Worm (Caenorhabditis elegans) whole organism, L4/young adult: ENCODE measurements around the gene pde-4.

Experiments used
- W03F9.2 ChIP-seq: fragments of 150-350 bp; optimal IDR thresholded peaks from 2 replicates; lab custom pipeline; 2014; ENCODE audit warnings: missing biosample characterization, missing genetic modification characterization
- him-1 ChIP-seq: sonication (generic microtip); optimal IDR thresholded peaks from 2 replicates; lab custom pipeline; 2016; ENCODE audit warnings: missing genotype, missing genetic modification reagents, missing genetic modification characterization, missing compliant biosample characterization

DNA sequence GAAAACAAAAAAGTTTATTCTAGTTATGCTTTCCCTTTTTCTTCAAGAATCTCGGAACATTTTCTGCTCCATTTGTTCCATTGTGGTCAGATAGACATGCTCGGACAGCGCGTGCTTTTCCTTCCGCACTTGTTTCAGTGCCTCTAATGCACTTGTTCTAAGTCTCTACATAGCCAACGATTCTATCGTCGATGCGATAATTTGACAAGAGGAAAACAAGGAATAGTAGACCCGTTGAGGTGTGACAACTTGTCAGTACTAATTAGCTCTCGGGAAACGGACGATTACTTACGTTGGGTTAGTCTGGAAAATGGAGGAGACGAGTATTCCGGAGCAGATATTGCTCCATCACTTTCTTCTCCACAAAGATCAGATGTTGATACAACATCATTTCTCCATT lies 62.8 kb downstream of the pde-4 start:
- TF ChIP-seq him-1 (no peak), W03F9.2 (tag; lab: Kevin White, UChicago) (no peak)
